Worm (Caenorhabditis elegans): Measurements from ENCODE around the gene F47G3.3.

ce11 chrX:2364703-2365299, 11.0 kb upstream of the F47G3.3 start:
- TF ChIP-seq unc-62 (GFP tag; optimal IDR thresholded peaks at IDR 0.05) (no peak), ces-1 (GFP tag; optimal IDR thresholded peaks at IDR 0.05) (no peak), mep-1 (tag; optimal IDR thresholded peaks at IDR 0.05) (peak; percentile 94), vab-15 (tag; optimal IDR thresholded peaks at IDR 0.05) (no peak), zag-1 (tag; optimal IDR thresholded peaks at IDR 0.05) (no peak), mef-2 (tag; optimal IDR thresholded peaks at IDR 0.05) (no peak), fkh-10 (GFP tag; optimal IDR thresholded peaks at IDR 0.05) (peak; percentile 78), rnt-1 (tag; optimal IDR thresholded peaks at IDR 0.05) (peak; percentile 68), egl-27 (tag; optimal IDR thresholded peaks at IDR 0.05) (no peak)

Data from whole organism, L1 larva.